Worm (Caenorhabditis elegans) whole organism, mixed stage, embryonic: ENCODE results near the gene pgap-2.

ENCODE experiments used
- ces-1 ChIP-seq: fragments of 150-350 bp; optimal IDR thresholded peaks from 2 replicates; lab custom pipeline; 2014; ENCODE audit warnings: missing biosample characterization, missing genetic modification reagents, missing genetic modification characterization
- hlh-1 ChIP-seq: fragments of 150-350 bp; optimal IDR thresholded peaks from 2 replicates; lab custom pipeline; 2014; ENCODE audit warnings: missing biosample characterization, missing genetic modification reagents, missing genetic modification characterization
- pha-4 ChIP-seq: fragments of 150-350 bp; optimal IDR thresholded peaks from 2 replicates; lab custom pipeline; 2018; ENCODE audit warnings: missing biosample characterization, missing genetic modification reagents, missing genetic modification characterization
- unc-62 ChIP-seq: fragments of 150-350 bp; optimal IDR thresholded peaks from 2 replicates; lab custom pipeline; 2014; ENCODE audit warnings: missing biosample characterization, missing genetic modification reagents, missing genetic modification characterization

DNA sequence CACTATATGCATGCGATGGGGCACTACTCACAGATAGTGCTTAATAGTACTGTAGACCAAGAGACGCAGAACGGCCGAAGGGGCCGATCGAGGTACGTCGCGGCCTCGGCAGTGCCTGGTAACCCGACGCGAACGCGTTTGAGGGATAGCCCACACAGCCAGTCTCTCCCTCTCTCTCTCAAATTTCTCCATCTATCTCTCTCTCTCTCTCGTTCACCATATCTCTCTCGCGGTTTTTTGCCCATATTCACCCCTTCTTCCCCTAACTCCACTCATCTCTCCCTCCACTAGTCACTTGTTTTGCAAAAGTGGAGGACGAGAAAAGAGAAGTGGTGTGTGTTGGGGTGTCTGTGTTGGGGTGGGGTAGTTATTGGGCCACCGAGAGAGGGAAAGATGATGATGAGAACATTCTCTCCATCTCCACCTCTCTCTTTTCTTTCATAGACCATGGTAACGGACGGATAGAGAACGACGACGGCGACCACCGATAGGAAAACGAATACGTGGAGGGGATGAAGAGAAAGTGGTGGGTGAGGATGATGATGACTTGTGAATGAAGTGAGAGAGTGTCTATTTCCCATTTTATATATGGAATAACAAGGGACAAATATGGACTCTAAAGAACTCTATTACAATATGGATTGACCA lies 38.4 kb upstream of the pgap-2 start:
- TF ChIP-seq pha-4 (tag; lab: Kevin White, UChicago) (peak; percentile 27), unc-62 (GFP tag; lab: Kevin White, UChicago) (peak; percentile 73), ces-1 (peak; percentile 55), hlh-1 (tag; lab: Kevin White, UChicago) (peak; percentile 84)
